Worm (Caenorhabditis elegans) whole organism, L2 larva: ENCODE results near the gene F49H12.7.

Source experiments
- ZK546.5 ChIP-seq: sonication (generic microtip); optimal IDR thresholded peaks from 2 replicates; lab custom pipeline; 2017; ENCODE audit warnings: missing biosample characterization, missing genetic modification characterization
- alr-1 ChIP-seq: fragments of 150-350 bp; optimal IDR thresholded peaks from 2 replicates; lab custom pipeline; 2014; ENCODE audit warnings: missing biosample characterization, missing genetic modification characterization
- blmp-1 ChIP-seq: sonication (generic microtip); optimal IDR thresholded peaks from 2 replicates; lab custom pipeline; 2017; ENCODE audit warnings: missing genetic modification characterization, mild to moderate bottlenecking, missing compliant biosample characterization, antibody characterized with exemption, moderate library complexity; ENCODE audit not compliant: insufficient read depth
- lin-11 ChIP-seq: fragments of 150-350 bp; sonication (generic microtip); optimal IDR thresholded peaks from 2 replicates; lab custom pipeline; 2014; ENCODE audit warnings: missing biosample characterization, missing genetic modification characterization, inconsistent platforms, mixed read lengths
- lsy-2 ChIP-seq, 2 experiments: fragments of 150-350 bp in 1 of 2; sonication (generic microtip) in 1 of 2; optimal IDR thresholded peaks; 2 replicates each; lab custom pipeline; 2014 to 2017; ENCODE audit warnings: missing biosample characterization in 2 of 2, missing genetic modification characterization in 2 of 2
- nhr-12 ChIP-seq: fragments of 150-350 bp; optimal IDR thresholded peaks from 2 replicates; lab custom pipeline; 2014; ENCODE audit warnings: missing biosample characterization, missing genetic modification characterization
- nhr-25 ChIP-seq: fragments of 150-350 bp; sonication (generic microtip); optimal IDR thresholded peaks from 3 replicates; lab custom pipeline; 2014; ENCODE audit warnings: missing biosample characterization, missing genetic modification characterization
- nhr-77 ChIP-seq: fragments of 150-350 bp; optimal IDR thresholded peaks from 2 replicates; lab custom pipeline; 2014; ENCODE audit warnings: missing biosample characterization, missing genetic modification characterization
- snpc-4 ChIP-seq: fragments of 150-350 bp; optimal IDR thresholded peaks from 2 replicates; lab custom pipeline; 2014; ENCODE audit warnings: missing biosample characterization, missing genetic modification characterization
- unc-39 ChIP-seq: fragments of 150-350 bp; optimal IDR thresholded peaks from 2 replicates; lab custom pipeline; 2014; ENCODE audit warnings: missing biosample characterization, missing genetic modification characterization
- ztf-1 ChIP-seq: fragments of 200-800 bp; sonication (Bioruptor generic); conservative IDR thresholded peaks from 2 replicates; pipeline ENCODE4 v1.3.6; 2022; ENCODE audit warnings: missing genetic modification characterization, missing compliant biosample characterization
- ztf-11 ChIP-seq: sonication (generic microtip); optimal IDR thresholded peaks from 2 replicates; lab custom pipeline; 2017; ENCODE audit warnings: missing biosample characterization, missing genetic modification characterization

DNA sequence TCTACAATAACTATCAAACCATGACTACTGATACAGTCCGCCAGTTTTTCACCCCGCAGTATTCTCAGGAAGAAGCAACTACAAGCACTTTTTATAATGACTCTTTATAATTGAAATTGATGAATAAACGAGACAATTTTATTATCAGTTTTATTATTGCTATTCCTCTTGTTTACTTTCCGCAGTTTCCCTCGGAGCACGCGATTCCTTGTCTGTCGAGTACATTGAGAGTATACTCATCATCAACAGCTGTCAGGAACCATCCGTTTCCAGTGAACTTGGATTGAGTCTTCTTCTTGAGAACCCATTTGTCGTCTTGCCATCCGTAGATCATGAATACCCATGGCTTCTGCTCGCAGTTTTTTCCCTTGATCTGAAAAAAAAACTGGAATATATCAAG lies 34.0 kb upstream of the F49H12.7 start:
- TF ChIP-seq nhr-12 (tag; lab: Kevin White, UChicago): no peak
- no peak for TF ChIP-seq lin-11 (tag; lab: Kevin White, UChicago)
- no peak for TF ChIP-seq ztf-1 (GFP tag; lab: Robert Waterston, UW)
- TF ChIP-seq snpc-4 (tag; lab: Kevin White, UChicago): no peak
- TF ChIP-seq ztf-11: no peak
- no peak for TF ChIP-seq nhr-77
- TF ChIP-seq lsy-2 (tag; optimal IDR thresholded peaks at IDR 0.05; lab: Kevin White, UChicago): no peak
- TF ChIP-seq blmp-1 (tag; lab: Kevin White, UChicago): no peak
- TF ChIP-seq nhr-25: no peak
- TF ChIP-seq unc-39 (tag; lab: Kevin White, UChicago): no peak
- TF ChIP-seq ZK546.5 (tag; lab: Kevin White, UChicago): no peak
- TF ChIP-seq alr-1 (tag; lab: Kevin White, UChicago): no peak
